Worm (Caenorhabditis elegans): ENCODE measurements around the gene Y67D8B.2.

- TF ChIP-seq unc-120 (tag; optimal IDR thresholded peaks at IDR 0.05; ENCODE audit: poor library complexity, severe bottlenecking) (no peak), elt-1 (tag; optimal IDR thresholded peaks at IDR 0.05; ENCODE audit: borderline replicate concordance, insufficient read depth) (no peak), M03D4.4 (tag; optimal IDR thresholded peaks at IDR 0.05) (no peak), unc-39 (tag; optimal IDR thresholded peaks at IDR 0.05) (no peak), elt-3 (tag; optimal IDR thresholded peaks at IDR 0.05) (no peak), unc-62 (GFP tag; optimal IDR thresholded peaks at IDR 0.05) (no peak), nhr-76 (tag; optimal IDR thresholded peaks at IDR 0.05) (no peak), snpc-4 (tag; optimal IDR thresholded peaks at IDR 0.05) (no peak), ceh-39 (tag; optimal IDR thresholded peaks at IDR 0.05) (no peak), lin-13 (tag; optimal IDR thresholded peaks at IDR 0.05) (no peak), nhr-12 (tag; optimal IDR thresholded peaks at IDR 0.05) (no peak), ceh-43 (GFP tag; optimal IDR thresholded peaks at IDR 0.05) (no peak)
Measured at ce11 chrIV:3199041-3199440, 7.7 kb upstream of the Y67D8B.2 start.
